Fruit fly (Drosophila melanogaster): ENCODE data around the gene CG11722.

DNA sequence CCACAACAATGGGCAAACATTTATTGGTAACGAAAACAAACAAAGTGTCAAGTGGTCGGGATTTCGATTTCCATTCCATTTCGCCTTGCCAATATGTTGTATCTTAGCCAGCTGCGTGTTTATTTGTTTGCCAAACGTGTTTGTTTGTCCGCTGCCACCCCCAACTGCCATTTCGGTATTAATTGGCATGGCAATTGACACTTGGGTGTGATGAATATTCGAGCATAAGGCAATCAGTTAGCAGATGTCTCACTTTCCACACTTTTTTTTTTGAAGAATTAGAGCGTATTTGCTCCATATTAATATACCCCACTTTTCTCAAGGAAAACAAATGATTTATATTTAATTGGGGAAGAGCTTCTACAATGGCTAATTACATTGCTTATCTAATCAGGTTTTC, 13.9 kb downstream of the CG11722 start:
- TF ChIP-seq OdsH (GFP tag; optimal IDR thresholded peaks at IDR 0.05) (no peak), Vsx2 (GFP tag; optimal IDR thresholded peaks at IDR 0.05; ENCODE audit: partially characterized antibody) (no peak), fru (GFP tag; optimal IDR thresholded peaks at IDR 0.05) (no peak), pan (optimal IDR thresholded peaks at IDR 0.05) (no peak), br (GFP tag; optimal IDR thresholded peaks at IDR 0.05) (no peak), h (GFP tag; optimal IDR thresholded peaks at IDR 0.05) (no peak), usp (GFP tag; optimal IDR thresholded peaks at IDR 0.05) (no peak), foxo (GFP tag; optimal IDR thresholded peaks at IDR 0.05) (no peak), Myc (optimal IDR thresholded peaks at IDR 0.05) (no peak), psq (GFP tag; optimal IDR thresholded peaks at IDR 0.05) (no peak), lola (GFP tag; optimal IDR thresholded peaks at IDR 0.05) (no peak), Dfd (GFP tag; optimal IDR thresholded peaks at IDR 0.05) (no peak)
